Worm (Caenorhabditis elegans) whole organism, midembryonic: Measurements from ENCODE around the gene ntc-1.
A peak's percentile ranks its signal among the peaks of the same experiment; 100 is the strongest.

ENCODE experiments used
- T22C8.4 ChIP-seq: fragments of 200-800 bp; sonication (Bioruptor generic); IDR thresholded peaks from 2 replicates; pipeline ENCODE4 v1.3.6; 2022; ENCODE audit warnings: missing genetic modification characterization, missing compliant biosample characterization
- cog-1 ChIP-seq: sonication (generic microtip); optimal IDR thresholded peaks from 2 replicates; lab custom pipeline; 2016; ENCODE audit warnings: missing genetic modification characterization, missing compliant biosample characterization
- flt-1 ChIP-seq: fragments of 200-800 bp; sonication (Bioruptor generic); IDR thresholded peaks from 2 replicates; pipeline ENCODE4 v1.3.6; 2022; ENCODE audit warnings: missing genetic modification characterization, missing compliant biosample characterization
- klf-2 ChIP-seq: fragments of 200-800 bp; sonication (Bioruptor generic); conservative IDR thresholded peaks from 2 replicates; pipeline ENCODE4 v1.3.6; 2022; ENCODE audit warnings: missing genetic modification reagents, missing genetic modification characterization, missing compliant biosample characterization
- med-1 ChIP-seq: sonication (generic microtip); optimal IDR thresholded peaks from 2 replicates; lab custom pipeline; 2017; ENCODE audit warnings: missing genetic modification characterization, mild to moderate bottlenecking, missing compliant biosample characterization, antibody characterized with exemption, missing genetic modification reagents; ENCODE audit not compliant: insufficient read depth
- ref-1 ChIP-seq: fragments of 200-800 bp; sonication (Bioruptor generic); conservative IDR thresholded peaks from 2 replicates; pipeline ENCODE4 v1.3.6; 2022; ENCODE audit warnings: missing genetic modification reagents, missing genetic modification characterization, missing compliant biosample characterization
- tab-1 ChIP-seq: fragments of 200-800 bp; sonication (Bioruptor generic); IDR thresholded peaks from 2 replicates; pipeline ENCODE4 v1.3.6; 2022; ENCODE audit warnings: missing genetic modification characterization, missing compliant biosample characterization
- ztf-23 ChIP-seq: fragments of 200-800 bp; sonication (Bioruptor generic); IDR thresholded peaks from 2 replicates; pipeline ENCODE4 v1.3.6; 2022; ENCODE audit warnings: missing genetic modification reagents, missing genetic modification characterization, missing compliant biosample characterization
- ztf-29 ChIP-seq: fragments of 200-800 bp; sonication (Bioruptor generic); IDR thresholded peaks from 2 replicates; pipeline ENCODE4 v1.3.6; 2022; ENCODE audit warnings: missing genetic modification reagents, missing genetic modification characterization, missing compliant biosample characterization

Gene ntc-1

ce11 chrX:4865798-4866197, at the start of gene ntc-1:
Gene ntc-1 (plus strand): TSS chrX:4866098.
- TF ChIP-seq ref-1 (GFP tag; lab: Robert Waterston, UW) (no peak), klf-2 (GFP tag; lab: Robert Waterston, UW) (no peak), tab-1 (no peak), T22C8.4 (no peak), ztf-29 (GFP tag; lab: Robert Waterston, UW) (no peak), ztf-23 (GFP tag; lab: Robert Waterston, UW) (no peak), cog-1 (tag; lab: Kevin White, UChicago) (no peak), flt-1 (GFP tag; lab: Robert Waterston, UW) (no peak), med-1 (no peak)

DNA sequence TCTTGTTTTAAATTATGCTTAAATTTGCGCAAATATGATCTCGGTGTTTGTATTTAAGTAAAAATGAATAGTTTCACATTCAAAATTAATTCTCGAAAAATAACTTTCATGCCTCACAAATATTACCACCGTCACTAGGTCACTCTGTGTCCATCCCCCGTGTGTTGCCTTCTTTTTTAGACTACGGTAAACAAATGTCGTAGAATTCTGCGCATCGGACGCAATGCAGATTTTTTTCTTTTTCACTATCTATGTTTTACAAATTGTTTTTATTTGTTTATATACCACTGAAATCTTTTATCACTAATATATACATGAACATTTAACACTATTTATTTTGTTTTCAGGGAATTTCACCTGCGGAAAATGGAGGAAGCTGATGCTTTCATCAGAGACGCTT, 47.6 kb upstream of the ntc-1 start, which contains the start of gene R08E3.3:
R08E3.3 (plus strand) TSS at position 342 of the 400 bp plus-strand sequence.
- TF ChIP-seq ztf-29 (GFP tag; lab: Robert Waterston, UW): no peak
- TF ChIP-seq cog-1 (tag; lab: Kevin White, UChicago): no peak
- TF ChIP-seq ztf-23 (GFP tag; lab: Robert Waterston, UW): peak; percentile 46; the same call in 1 of the 2 replicates
- TF ChIP-seq ref-1 (GFP tag; lab: Robert Waterston, UW): no peak
- TF ChIP-seq tab-1: no peak
- TF ChIP-seq T22C8.4: no peak

ce11 chrX:4818872-4819271, 47.0 kb upstream of the ntc-1 start:
- no peak for TF ChIP-seq ztf-29 (GFP tag; lab: Robert Waterston, UW)
- no peak for TF ChIP-seq klf-2 (GFP tag; lab: Robert Waterston, UW)
- TF ChIP-seq tab-1: no peak
- no peak for TF ChIP-seq flt-1 (GFP tag; lab: Robert Waterston, UW)

ce11 chrX:4821602-4822001, 44.3 kb upstream of the ntc-1 start:
- TF ChIP-seq cog-1 (tag; lab: Kevin White, UChicago): no peak

- no peak for TF ChIP-seq med-1
These were observed 43.6 kb upstream of the ntc-1 start, which contains the start of gene R08E3.1 for ce11 chrX:4822262-4822661. Gene R08E3.1 (plus strand): TSS chrX:4822647.

DNA sequence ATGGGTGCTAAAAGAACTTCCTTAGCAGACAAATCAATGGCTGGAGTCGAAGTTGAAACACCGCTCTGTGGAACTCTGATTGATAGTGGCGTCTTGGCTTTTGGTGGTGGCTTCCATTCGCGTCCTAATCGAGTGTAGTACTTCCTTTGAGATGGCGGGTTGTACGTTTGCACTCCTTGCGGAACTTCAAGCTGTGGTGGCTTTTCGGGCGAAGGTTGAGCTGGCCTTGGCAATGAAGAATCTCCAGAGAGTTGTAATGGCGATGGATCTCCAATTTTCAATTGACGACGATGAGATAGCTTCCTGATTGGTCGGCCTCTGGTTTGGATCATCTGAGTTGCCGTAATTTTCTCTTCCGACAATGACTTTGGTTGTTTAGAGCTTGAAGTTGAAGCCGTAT, 25.2 kb upstream of the ntc-1 start:
- no peak for TF ChIP-seq ref-1 (GFP tag; lab: Robert Waterston, UW)
- no peak for TF ChIP-seq ztf-29 (GFP tag; lab: Robert Waterston, UW)
- no peak for TF ChIP-seq flt-1 (GFP tag; lab: Robert Waterston, UW)
- TF ChIP-seq T22C8.4: no peak
- TF ChIP-seq med-1: no peak
- no peak for TF ChIP-seq ztf-23 (GFP tag; lab: Robert Waterston, UW)
- TF ChIP-seq klf-2 (GFP tag; lab: Robert Waterston, UW): no peak
- no peak for TF ChIP-seq tab-1

- TF ChIP-seq flt-1 (GFP tag; lab: Robert Waterston, UW): no peak
- no peak for TF ChIP-seq tab-1
- TF ChIP-seq ref-1 (GFP tag; lab: Robert Waterston, UW): no peak
- no peak for TF ChIP-seq T22C8.4
- TF ChIP-seq ztf-23 (GFP tag; lab: Robert Waterston, UW): no peak
- TF ChIP-seq med-1: no peak
- no peak for TF ChIP-seq ztf-29 (GFP tag; lab: Robert Waterston, UW)
- TF ChIP-seq cog-1 (tag; lab: Kevin White, UChicago): no peak
- no peak for TF ChIP-seq klf-2 (GFP tag; lab: Robert Waterston, UW)
These were observed 23.6 kb upstream of the ntc-1 start for ce11 chrX:4842305-4842704.

ce11 chrX:4844765-4845164, 21.1 kb upstream of the ntc-1 start:
- no peak for TF ChIP-seq ztf-23 (GFP tag; lab: Robert Waterston, UW)
- no peak for TF ChIP-seq flt-1 (GFP tag; lab: Robert Waterston, UW)
- TF ChIP-seq med-1: no peak
- no peak for TF ChIP-seq ref-1 (GFP tag; lab: Robert Waterston, UW)
- no peak for TF ChIP-seq cog-1 (tag; lab: Kevin White, UChicago)
- TF ChIP-seq klf-2 (GFP tag; lab: Robert Waterston, UW): no peak
- TF ChIP-seq T22C8.4: no peak

ce11 chrX:4853060-4853459, 12.8 kb upstream of the ntc-1 start, which contains the start of gene F39C12.1:
Gene F39C12.1 (minus strand): TSS chrX:4853195.
- TF ChIP-seq flt-1 (GFP tag; lab: Robert Waterston, UW) (peak; percentile 47; the same call in 1 of the 2 replicates), med-1 (no peak)

DNA sequence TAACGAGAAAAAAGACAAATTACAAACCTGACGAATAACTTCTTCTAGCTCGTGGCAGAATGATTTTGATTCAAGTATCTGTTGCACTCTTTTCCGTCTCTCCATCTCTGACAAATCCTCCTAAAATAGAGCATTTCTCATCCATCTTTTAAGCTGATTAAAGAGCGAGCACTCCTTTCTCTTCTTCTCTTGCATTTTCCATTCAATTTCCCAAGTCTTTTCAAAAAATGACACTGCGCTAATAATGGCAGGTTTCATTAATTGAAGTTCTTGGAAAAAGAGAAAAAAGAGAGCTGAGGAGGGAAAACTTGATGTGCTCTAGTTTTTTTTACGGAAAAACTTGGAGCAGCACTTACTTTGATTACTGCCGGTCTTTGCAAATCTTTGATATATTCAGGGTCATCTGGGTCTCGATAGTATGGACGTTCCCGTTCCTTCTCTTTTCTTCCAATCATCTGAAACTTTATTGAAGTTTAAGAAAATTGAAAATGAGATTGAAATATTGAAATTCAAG, 6.3 kb upstream of the ntc-1 start, which contains the start of gene add-1:
add-1 (minus strand) TSS at position 464 of the 514 bp plus-strand sequence.
- TF ChIP-seq flt-1 (GFP tag; lab: Robert Waterston, UW) (no peak), ztf-23 (GFP tag; lab: Robert Waterston, UW) (no peak), klf-2 (GFP tag; lab: Robert Waterston, UW) (no peak)

DNA sequence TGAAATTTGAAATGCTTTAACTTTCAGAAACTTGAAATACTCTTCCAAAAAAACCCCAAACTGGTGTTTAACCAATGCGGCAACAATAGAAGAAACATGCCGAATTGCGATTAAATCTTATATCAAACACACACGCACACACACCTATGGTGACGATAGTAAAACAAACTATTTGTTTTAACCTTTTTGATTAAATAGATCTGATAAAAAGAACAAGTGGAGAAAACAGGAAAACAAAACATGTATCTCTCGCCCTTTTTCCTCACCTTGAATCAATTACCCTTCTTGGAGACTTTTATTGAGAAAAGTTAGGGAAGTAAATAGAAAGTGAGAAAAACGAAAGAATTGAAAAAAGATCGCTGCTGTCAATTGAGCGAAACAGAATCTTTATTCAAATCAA, 4.5 kb upstream of the ntc-1 start:
- TF ChIP-seq cog-1 (tag; lab: Kevin White, UChicago) (no peak), tab-1 (no peak), med-1 (no peak), ztf-29 (GFP tag; lab: Robert Waterston, UW) (no peak)

DNA sequence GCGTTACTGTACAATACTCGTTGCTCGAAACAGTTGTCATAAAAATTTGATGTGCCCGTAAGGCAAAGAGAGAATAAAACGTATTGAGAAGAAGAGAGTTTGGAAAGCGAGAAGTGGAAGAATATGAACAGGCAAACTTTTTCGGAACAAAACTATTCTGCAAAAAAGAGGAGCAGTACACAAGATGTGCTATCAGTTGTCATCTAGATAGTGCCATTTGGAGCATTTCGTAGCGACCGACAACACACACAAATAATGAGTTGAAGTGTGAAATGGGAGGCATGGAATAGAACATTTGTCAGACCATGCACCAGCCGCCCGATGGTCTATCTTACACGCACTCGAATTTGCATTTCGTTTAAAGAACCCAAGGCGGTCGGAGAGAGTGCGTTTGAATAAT, 3.8 kb upstream of the ntc-1 start:
- no peak for TF ChIP-seq flt-1 (GFP tag; lab: Robert Waterston, UW)
- no peak for TF ChIP-seq cog-1 (tag; lab: Kevin White, UChicago)
- no peak for TF ChIP-seq med-1
- TF ChIP-seq ref-1 (GFP tag; lab: Robert Waterston, UW): no peak
- TF ChIP-seq T22C8.4: no peak
- TF ChIP-seq tab-1: no peak
- no peak for TF ChIP-seq ztf-23 (GFP tag; lab: Robert Waterston, UW)
- no peak for TF ChIP-seq ztf-29 (GFP tag; lab: Robert Waterston, UW)
- no peak for TF ChIP-seq klf-2 (GFP tag; lab: Robert Waterston, UW)
